Fruit fly (Drosophila melanogaster) whole organism, embryonic: ENCODE results near the gene neur.

Source experiments
- CG34224 ChIP-seq: fragments of 200-800 bp; sonication (Bioruptor generic); IDR thresholded peaks from 3 replicates; pipeline ENCODE4 v1.3.6; 2022; ENCODE audit warnings: missing biosample characterization, missing genetic modification characterization; ENCODE audit not compliant: partially characterized antibody
- Dbx ChIP-seq: fragments of 200-800 bp; sonication (Bioruptor generic); IDR thresholded peaks from 3 replicates; pipeline ENCODE4 v1.3.6; 2022; ENCODE audit warnings: missing biosample characterization, missing genetic modification characterization
- klu ChIP-seq: fragments of 200-800 bp; sonication (Bioruptor generic); IDR thresholded peaks from 2 replicates; pipeline ENCODE4 v1.3.6; 2022; ENCODE audit warnings: missing biosample characterization, missing genetic modification characterization

DNA sequence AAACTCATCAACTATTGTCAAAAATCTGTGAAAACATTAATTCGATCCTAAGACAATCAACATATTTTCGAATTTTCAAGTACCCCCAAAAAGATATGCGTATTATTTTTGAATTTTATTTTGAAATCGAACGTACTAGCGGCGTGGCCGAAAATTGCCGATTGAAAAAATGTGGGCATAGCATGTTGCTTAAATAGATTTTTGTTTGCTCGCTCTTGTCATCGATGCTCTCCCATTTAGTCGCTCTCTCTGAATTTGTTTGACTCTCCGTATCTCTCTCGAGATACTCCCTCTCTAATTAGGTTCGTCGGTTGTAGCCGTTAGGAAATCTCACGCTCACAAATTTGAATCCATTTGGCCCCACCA is 17.7 kb upstream of the neur start:
- TF ChIP-seq klu (GFP tag; lab: Robert Waterston, UW) = no peak
- TF ChIP-seq Dbx = no peak
- no peak for TF ChIP-seq CG34224 (GFP tag; lab: Robert Waterston, UW)
